Worm (Caenorhabditis elegans): Measurements from ENCODE around the gene Y38F2AL.12.

ce11 chrIV:2308203-2308602, 8.2 kb upstream of the Y38F2AL.12 start:
- TF ChIP-seq ceh-36 (tag; optimal IDR thresholded peaks at IDR 0.05) = no peak
- TF ChIP-seq tra-4 (tag; optimal IDR thresholded peaks at IDR 0.05) = no peak
- TF ChIP-seq ama-1 (optimal IDR thresholded peaks at IDR 0.05) = no peak
- no peak for TF ChIP-seq sea-1 (GFP tag; conservative IDR thresholded peaks at IDR 0.05)
- TF ChIP-seq aly-1 (tag; optimal IDR thresholded peaks at IDR 0.05) = no peak
- no peak for TF ChIP-seq B0310.2 (tag; optimal IDR thresholded peaks at IDR 0.05)
